Fruit fly (Drosophila melanogaster): ENCODE results near the gene oc.

Gene oc

dm6 chrX:8696106-8696595 is 45.7 kb upstream of the oc start (continued):
- no peak for TF ChIP-seq vfl (GFP tag; optimal IDR thresholded peaks at IDR 0.05)
- peak; percentile 12 for TF ChIP-seq Ets65A (GFP tag)

dm6 chrX:8694823-8695492 is 44.5 kb upstream of the oc start:
- TF ChIP-seq disco-r (GFP tag; optimal IDR thresholded peaks at IDR 0.05) (no peak), Nf-YC (tag; optimal IDR thresholded peaks at IDR 0.05) (peak; percentile 95), Adf1 (GFP tag; IDR thresholded peaks at IDR 0.05) (peak; percentile 82), wdn (GFP tag; IDR thresholded peaks at IDR 0.05) (no peak), pan (optimal IDR thresholded peaks at IDR 0.05) (no peak), pan (GFP tag; optimal IDR thresholded peaks at IDR 0.05 in 1 of 2, IDR thresholded peaks at IDR 0.05 in 1 of 2) (no peak), ro (GFP tag; IDR thresholded peaks at IDR 0.05) (no peak), row (GFP tag; IDR thresholded peaks at IDR 0.05) (no peak), Opbp (GFP tag; IDR thresholded peaks at IDR 0.05; ENCODE audit: partially characterized antibody) (no peak), dpn (GFP tag; optimal IDR thresholded peaks at IDR 0.05) (no peak), Abd-B (GFP tag; optimal IDR thresholded peaks at IDR 0.05) (no peak), Nf-YB (GFP tag; optimal IDR thresholded peaks at IDR 0.05) (peak; percentile 92), CG4820 (GFP tag; optimal IDR thresholded peaks at IDR 0.05) (no peak), seq (GFP tag; IDR thresholded peaks at IDR 0.05) (peak; percentile 63; the same call in 1 of the 2 replicates), lov (optimal IDR thresholded peaks at IDR 0.05) (no peak), lov (GFP tag; IDR thresholded peaks at IDR 0.05) (0 out of 3 replicates have a peak, but pooled peaks have one; percentile 15), CG17385 (GFP tag; optimal IDR thresholded peaks at IDR 0.05) (peak; percentile 74), abd-A (tag; optimal IDR thresholded peaks at IDR 0.05) (peak; percentile 82), pros (GFP tag; optimal IDR thresholded peaks at IDR 0.05) (peak; percentile 25), Dek (tag; optimal IDR thresholded peaks at IDR 0.05) (no peak), cg (GFP tag; optimal IDR thresholded peaks at IDR 0.05) (peak; percentile 64), dysf (GFP tag; IDR thresholded peaks at IDR 0.05) (no peak), ewg (GFP tag; optimal IDR thresholded peaks at IDR 0.05) (peak; percentile 77), dati (GFP tag; IDR thresholded peaks at IDR 0.05) (no peak), crol (GFP tag; IDR thresholded peaks at IDR 0.05) (peak; percentile 97)

- TF ChIP-seq ems (GFP tag; optimal IDR thresholded peaks at IDR 0.05), result no peak
- no peak for TF ChIP-seq crp (GFP tag; optimal IDR thresholded peaks at IDR 0.05)
- TF ChIP-seq Med (GFP tag), result no peak
- peak; percentile 39 for TF ChIP-seq CG2712 (tag; optimal IDR thresholded peaks at IDR 0.05)
- TF ChIP-seq CG4707 (GFP tag; optimal IDR thresholded peaks at IDR 0.05), result no peak
- TF ChIP-seq CG8290 (GFP tag; optimal IDR thresholded peaks at IDR 0.05), result no peak
- TF ChIP-seq CG8290 (tag; optimal IDR thresholded peaks at IDR 0.05), result no peak
- TF ChIP-seq lmd (GFP tag; IDR thresholded peaks at IDR 0.05), result no peak
- TF ChIP-seq CG2116 (GFP tag; optimal IDR thresholded peaks at IDR 0.05), result no peak
- TF ChIP-seq corto (GFP tag; optimal IDR thresholded peaks at IDR 0.05), result no peak
- TF ChIP-seq sqz (GFP tag; optimal IDR thresholded peaks at IDR 0.05), result no peak
- TF ChIP-seq hkb (optimal IDR thresholded peaks at IDR 0.05), result no peak
- TF ChIP-seq hkb (GFP tag; IDR thresholded peaks at IDR 0.05), result no peak
- TF ChIP-seq CG10979 (tag; optimal IDR thresholded peaks at IDR 0.05), result peak; percentile 36
- no peak for TF ChIP-seq CG10209 (GFP tag; optimal IDR thresholded peaks at IDR 0.05)
- TF ChIP-seq jigr1 (GFP tag; IDR thresholded peaks at IDR 0.05), result no peak
- no peak for TF ChIP-seq CG6654 (GFP tag; optimal IDR thresholded peaks at IDR 0.05)
- no peak for TF ChIP-seq Dref (GFP tag; IDR thresholded peaks at IDR 0.05)
- no peak for TF ChIP-seq wdn (GFP tag; IDR thresholded peaks at IDR 0.05)
- TF ChIP-seq CG15601 (tag; optimal IDR thresholded peaks at IDR 0.05), result no peak
- TF ChIP-seq CG1832 (GFP tag; optimal IDR thresholded peaks at IDR 0.05), result peak; percentile 47
- TF ChIP-seq CG17385 (GFP tag; optimal IDR thresholded peaks at IDR 0.05), result no peak
- TF ChIP-seq stwl (tag; optimal IDR thresholded peaks at IDR 0.05), result no peak
These were observed 43.8 kb upstream of the oc start for dm6 chrX:8694066-8694822.
